Fruit fly (Drosophila melanogaster) whole organism, wandering third instar larva: Measurements from ENCODE around the gene CG10274.

Source experiments
- Abd-B ChIP-seq: fragments of >200 bp; optimal IDR thresholded peaks from 2 replicates; lab custom pipeline; 2017; ENCODE audit warnings: missing biosample characterization, missing genetic modification characterization
- CG32264 ChIP-seq: fragments of 200-800 bp; sonication (Bioruptor generic); optimal IDR thresholded peaks from 2 replicates; lab custom pipeline; 2016; ENCODE audit warnings: missing biosample characterization, missing genetic modification characterization
- CG9705 ChIP-seq: fragments of 200-800 bp; sonication (Bioruptor generic); optimal IDR thresholded peaks from 2 replicates; lab custom pipeline; 2018; ENCODE audit warnings: missing biosample characterization, mild to moderate bottlenecking, missing genetic modification characterization
- CrebA ChIP-seq: fragments of 200-800 bp; sonication (Bioruptor generic); optimal IDR thresholded peaks from 2 replicates; lab custom pipeline; 2016; ENCODE audit warnings: missing biosample characterization, mild to moderate bottlenecking, missing genetic modification characterization, borderline replicate concordance
- Dfd ChIP-seq: fragments of >200 bp; optimal IDR thresholded peaks from 2 replicates; lab custom pipeline; 2017; ENCODE audit warnings: missing biosample characterization, missing genetic modification characterization
- Dif ChIP-seq: fragments of 200-275, 200-300 bp; sonication (Bioruptor generic); optimal IDR thresholded peaks from 2 replicates; lab custom pipeline; 2018; ENCODE audit warnings: missing biosample characterization, missing genetic modification characterization; ENCODE audit not compliant: partially characterized antibody
- GATAd ChIP-seq: sonication (Bioruptor generic); optimal IDR thresholded peaks from 2 replicates; lab custom pipeline; 2016; ENCODE audit warnings: missing biosample characterization, missing genetic modification characterization
- HLH106 ChIP-seq: fragments of 200-800 bp; optimal IDR thresholded peaks from 3 replicates; lab custom pipeline; 2019; ENCODE audit warnings: missing biosample characterization, mild to moderate bottlenecking, missing genetic modification characterization, moderate library complexity
- Hnf4 ChIP-seq: fragments of 200-800 bp; sonication (Bioruptor generic); optimal IDR thresholded peaks from 2 replicates; lab custom pipeline; 2016; ENCODE audit warnings: missing biosample characterization, mild to moderate bottlenecking, missing genetic modification characterization
- Hr78 ChIP-seq: fragments of >200 bp; optimal IDR thresholded peaks from 2 replicates; lab custom pipeline; 2017; ENCODE audit warnings: missing biosample characterization, missing genetic modification characterization
- Hr83 ChIP-seq: fragments of 200-300 bp; sonication (Bioruptor generic); optimal IDR thresholded peaks from 2 replicates; lab custom pipeline; 2016; ENCODE audit warnings: missing biosample characterization, mild to moderate bottlenecking, missing genetic modification characterization, moderate library complexity; ENCODE audit not compliant: poor library complexity, severe bottlenecking
- Jra ChIP-seq: sonication (Bioruptor generic); optimal IDR thresholded peaks from 2 replicates; lab custom pipeline; 2016; ENCODE audit warnings: missing biosample characterization, missing genetic modification characterization
- Mio ChIP-seq: sonication (Bioruptor generic); optimal IDR thresholded peaks from 2 replicates; lab custom pipeline; 2016; ENCODE audit warnings: missing biosample characterization, missing genetic modification characterization
- Myc ChIP-seq: fragments of >200 bp; optimal IDR thresholded peaks from 2 replicates; lab custom pipeline; 2017
- N ChIP-seq: fragments of >200 bp; optimal IDR thresholded peaks from 2 replicates; lab custom pipeline; 2018; ENCODE audit warnings: missing biosample characterization, missing external identifiers, missing genetic modification characterization
- OdsH ChIP-seq: fragments of 200-800 bp; sonication (Bioruptor generic); optimal IDR thresholded peaks from 2 replicates; lab custom pipeline; 2016; ENCODE audit warnings: missing biosample characterization, mild to moderate bottlenecking, missing genetic modification characterization
- Rel ChIP-seq, 2 experiments: fragments of 200-800 bp; sonication (Bioruptor generic) in 1 of 2; optimal IDR thresholded peaks; 2 replicates in 1 of 2; 3 replicates in 1 of 2; lab custom pipeline; 2016 to 2019; ENCODE audit warnings: mild to moderate bottlenecking in 2 of 2, missing biosample characterization in 2 of 2, missing genetic modification characterization in 2 of 2, moderate library complexity in 1 of 2
- Sp1 ChIP-seq: fragments of 200-800 bp; sonication (Bioruptor generic); optimal IDR thresholded peaks from 3 replicates; lab custom pipeline; 2019; ENCODE audit warnings: missing biosample characterization, mild to moderate bottlenecking, missing genetic modification characterization, moderate library complexity
- Vsx2 ChIP-seq: fragments of 200-300, 225-300 bp; sonication (Bioruptor generic); optimal IDR thresholded peaks from 2 replicates; lab custom pipeline; 2018; ENCODE audit warnings: missing biosample characterization, missing genetic modification characterization; ENCODE audit not compliant: partially characterized antibody
- br ChIP-seq: fragments of 200-800 bp; sonication (Bioruptor generic); optimal IDR thresholded peaks from 2 replicates; lab custom pipeline; 2016; ENCODE audit warnings: missing biosample characterization, missing genetic modification characterization
- brk ChIP-seq: fragments of 200-800 bp; sonication (Bioruptor generic); optimal IDR thresholded peaks from 2 replicates; lab custom pipeline; 2016; ENCODE audit warnings: missing biosample characterization, mild to moderate bottlenecking, missing genetic modification characterization
- dl ChIP-seq, 2 experiments: fragments of 175-275, 200-275 bp in 1 of 2; fragments of 200-275 bp in 1 of 2; sonication (Bioruptor generic); optimal IDR thresholded peaks; lab custom pipeline; 2018; ENCODE audit warnings: mild to moderate bottlenecking in 2 of 2, missing biosample characterization in 2 of 2, missing genetic modification characterization in 2 of 2, moderate library complexity in 2 of 2; ENCODE audit not compliant: partially characterized antibody in 2 of 2, insufficient read depth in 1 of 2
- dmrt93B ChIP-seq: fragments of 200-800 bp; sonication (Bioruptor generic); optimal IDR thresholded peaks from 2 replicates; lab custom pipeline; 2018; ENCODE audit warnings: missing biosample characterization, mild to moderate bottlenecking, missing genetic modification characterization
- dsf ChIP-seq: sonication (Bioruptor generic); optimal IDR thresholded peaks from 2 replicates; lab custom pipeline; 2016; ENCODE audit warnings: missing biosample characterization, missing genetic modification characterization, borderline replicate concordance
- ey ChIP-seq: fragments of 200-800 bp; sonication (Bioruptor generic); optimal IDR thresholded peaks from 2 replicates; lab custom pipeline; 2016; ENCODE audit warnings: missing biosample characterization, missing genetic modification characterization
- foxo ChIP-seq, 2 experiments: fragments of 200-800 bp; sonication (Bioruptor generic); optimal IDR thresholded peaks; 2 replicates in 1 of 2; 3 replicates in 1 of 2; lab custom pipeline; 2016 to 2017; ENCODE audit warnings: missing biosample characterization in 2 of 2, missing genetic modification characterization in 2 of 2
- fru ChIP-seq: fragments of 200-800 bp; sonication (Bioruptor generic); optimal IDR thresholded peaks from 3 replicates; lab custom pipeline; 2016; ENCODE audit warnings: missing biosample characterization, mild to moderate bottlenecking, missing genetic modification characterization
- h ChIP-seq: fragments of 200-800 bp; sonication (Bioruptor generic); optimal IDR thresholded peaks from 3 replicates; lab custom pipeline; 2016; ENCODE audit warnings: missing biosample characterization, mild to moderate bottlenecking, missing genetic modification characterization
- jim ChIP-seq: fragments of 175-275, 200-325 bp; sonication (Bioruptor generic); optimal IDR thresholded peaks from 2 replicates; lab custom pipeline; 2016; ENCODE audit warnings: missing biosample characterization, mild to moderate bottlenecking, missing genetic modification characterization
- lola ChIP-seq: fragments of >200 bp; optimal IDR thresholded peaks from 2 replicates; lab custom pipeline; 2017; ENCODE audit warnings: missing biosample characterization, missing genetic modification characterization
- pan ChIP-seq: fragments of >200 bp; optimal IDR thresholded peaks from 2 replicates; lab custom pipeline; 2017
- psq ChIP-seq: fragments of 200-800 bp; sonication (Bioruptor generic); optimal IDR thresholded peaks from 3 replicates; lab custom pipeline; 2017; ENCODE audit warnings: missing biosample characterization, mild to moderate bottlenecking, missing genetic modification characterization, moderate library complexity
- rgr ChIP-seq: fragments of 200-800 bp; sonication (Bioruptor generic); optimal IDR thresholded peaks from 3 replicates; lab custom pipeline; 2016; ENCODE audit warnings: missing biosample characterization, mild to moderate bottlenecking, missing genetic modification characterization
- sage ChIP-seq: fragments of 200-800 bp; sonication (Bioruptor generic); optimal IDR thresholded peaks from 2 replicates; lab custom pipeline; 2016; ENCODE audit warnings: missing biosample characterization, mild to moderate bottlenecking, missing genetic modification characterization
- sv ChIP-seq: fragments of 200-800 bp; sonication (Bioruptor generic); optimal IDR thresholded peaks from 3 replicates; lab custom pipeline; 2016; ENCODE audit warnings: missing biosample characterization, missing genetic modification characterization
- tai ChIP-seq: sonication (Bioruptor generic); optimal IDR thresholded peaks from 2 replicates; lab custom pipeline; 2016; ENCODE audit warnings: missing biosample characterization, missing genetic modification characterization
- usp ChIP-seq: fragments of >200 bp; optimal IDR thresholded peaks from 2 replicates; lab custom pipeline; 2017; ENCODE audit warnings: missing biosample characterization, missing genetic modification characterization
- woc ChIP-seq: sonication (Bioruptor generic); optimal IDR thresholded peaks from 2 replicates; lab custom pipeline; 2016; ENCODE audit warnings: missing biosample characterization, mild to moderate bottlenecking, missing genetic modification characterization

Gene CG10274

DNA sequence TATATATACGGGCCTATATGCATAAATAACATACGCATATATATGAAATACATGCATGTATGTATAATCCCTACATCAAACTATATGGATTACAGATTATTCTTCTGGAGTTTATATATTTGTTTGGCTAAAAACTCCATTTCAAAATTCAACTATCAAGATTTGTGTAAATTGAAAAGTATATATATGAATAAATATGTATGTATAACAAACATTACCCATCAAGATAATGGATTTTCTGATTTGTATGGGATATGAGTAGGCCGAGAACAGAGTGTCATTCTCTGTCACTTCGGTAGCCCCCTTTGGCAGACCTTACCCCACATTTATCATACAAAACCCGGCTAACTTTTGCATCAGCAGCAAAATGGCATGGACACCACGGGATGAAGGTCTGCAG lies 18.5 kb upstream of the CG10274 start, which contains the start of gene CG8219:
Gene CG8219 (plus strand): TSS at position 301 of the 400 bp plus-strand sequence.
- TF ChIP-seq Hr83 (GFP tag; lab: Kevin White, UChicago) (no peak), psq (GFP tag; lab: Kevin White, UChicago) (no peak), OdsH (GFP tag; lab: Kevin White, UChicago) (no peak)

DNA sequence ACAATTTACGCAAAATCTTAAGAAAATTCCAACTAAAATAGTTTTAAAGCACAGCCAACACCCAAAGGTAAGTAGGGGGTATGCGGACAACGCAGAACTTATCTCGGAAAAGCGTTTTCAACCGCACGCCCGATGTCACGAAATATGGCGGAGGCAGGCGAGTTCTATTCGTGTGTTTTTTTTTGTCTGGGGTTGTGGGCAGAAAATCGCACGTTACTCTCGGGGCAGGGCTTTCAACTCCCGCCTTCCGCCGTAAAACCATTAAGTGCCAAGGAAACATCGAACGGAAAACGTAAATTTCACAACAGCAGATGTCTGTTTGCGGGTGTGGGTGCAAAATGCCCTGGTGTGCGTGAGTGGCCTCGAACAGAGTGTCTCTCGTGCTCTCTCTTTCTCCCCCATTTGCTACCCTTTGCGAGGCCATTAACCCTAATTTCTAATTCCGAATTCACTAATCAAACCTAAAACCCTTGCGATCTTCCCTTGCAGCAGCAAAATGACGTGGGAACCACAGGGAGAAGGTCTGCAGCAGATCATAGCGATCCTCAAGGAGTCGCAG lies 12.0 kb upstream of the CG10274 start:
- TF ChIP-seq Abd-B (no peak), Sp1 (no peak), dmrt93B (no peak), Jra (GFP tag; lab: Kevin White, UChicago) (no peak)

DNA sequence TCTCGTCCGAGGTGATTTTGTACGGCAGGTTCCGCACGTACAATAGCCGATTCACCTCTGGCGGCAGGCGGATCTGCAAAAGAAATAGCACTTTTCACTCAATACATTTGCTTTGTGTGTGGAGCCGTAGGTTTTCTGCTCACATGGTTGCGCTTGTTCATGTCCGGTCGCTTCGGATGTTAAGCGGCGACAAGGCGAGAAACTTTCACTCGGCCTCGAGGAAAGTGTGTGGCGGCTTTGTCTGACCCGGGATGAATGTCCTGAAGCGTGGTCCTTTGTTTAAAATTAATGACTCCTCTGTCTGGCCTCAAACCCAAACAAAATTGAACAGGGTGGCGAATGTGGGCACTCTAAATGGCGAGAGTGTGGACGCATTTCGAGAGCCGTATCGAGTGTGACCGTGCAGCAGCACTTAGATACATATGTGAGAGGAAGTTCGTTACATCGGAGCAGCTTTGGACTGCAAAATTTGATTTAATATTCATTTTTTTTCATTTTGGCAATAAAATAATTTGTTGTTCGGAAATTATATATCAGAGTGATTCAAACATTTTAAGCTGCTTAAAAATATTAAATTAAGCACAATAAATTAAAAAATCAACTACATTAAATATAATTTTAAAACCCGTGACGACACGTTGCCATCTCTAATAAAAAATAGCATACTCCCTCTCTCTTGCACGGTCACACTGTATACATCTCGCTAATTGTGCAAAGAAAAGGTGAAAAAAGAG lies 11.4 kb upstream of the CG10274 start, which contains the start of the genes Sf3b6 and Tnpo:
Gene Sf3b6 (minus strand): TSS at position 358 of the 734 bp plus-strand sequence.
Gene Tnpo (plus strand): TSS at position 659 of the 734 bp plus-strand sequence.
- peak; percentile 34 for TF ChIP-seq Hr83 (GFP tag; lab: Kevin White, UChicago)
- TF ChIP-seq CG32264 (GFP tag; lab: Kevin White, UChicago): no peak
- peak; percentile 83 for TF ChIP-seq Sp1
- TF ChIP-seq Rel (GFP tag; optimal IDR thresholded peaks at IDR 0.05; lab: Kevin White, UChicago): no peak
- TF ChIP-seq Rel (tag; optimal IDR thresholded peaks at IDR 0.05; lab: Kevin White, UChicago): peak; percentile 26
- no peak for TF ChIP-seq Hr78
- peak; percentile 83 for TF ChIP-seq psq (GFP tag; lab: Kevin White, UChicago)
- no peak for TF ChIP-seq Mio
- TF ChIP-seq HLH106 (tag; lab: Kevin White, UChicago): peak; percentile 91
- TF ChIP-seq dmrt93B: peak; percentile 84
- no peak for TF ChIP-seq br
- TF ChIP-seq fru: no peak
- TF ChIP-seq Abd-B: no peak
- TF ChIP-seq lola (GFP tag; lab: Kevin White, UChicago): no peak
- TF ChIP-seq Dif (GFP tag; lab: Kevin White, UChicago): no peak
- TF ChIP-seq Myc (lab: Kevin White, UChicago): peak; percentile 12
- no peak for TF ChIP-seq tai
- TF ChIP-seq sv (GFP tag; lab: Kevin White, UChicago): peak; percentile 78
- TF ChIP-seq usp (GFP tag; lab: Kevin White, UChicago): no peak
- no peak for TF ChIP-seq dl (GFP tag; optimal IDR thresholded peaks at IDR 0.05; lab: Kevin White, UChicago; ENCODE audit: insufficient read depth in 1 of 2, partially characterized antibody in 2 of 2)
- no peak for TF ChIP-seq jim (GFP tag; lab: Kevin White, UChicago)
- TF ChIP-seq GATAd (GFP tag; lab: Kevin White, UChicago): no peak
- peak in 1 of 2 experiments; percentile 88 for TF ChIP-seq foxo (GFP tag; optimal IDR thresholded peaks at IDR 0.05; lab: Kevin White, UChicago)
- peak; percentile 86 for TF ChIP-seq rgr (GFP tag; lab: Kevin White, UChicago)
- TF ChIP-seq ey (GFP tag; lab: Kevin White, UChicago): peak; percentile 80
- TF ChIP-seq Vsx2 (GFP tag; lab: Kevin White, UChicago): no peak
- peak; percentile 73 for TF ChIP-seq Hnf4
- no peak for TF ChIP-seq Dfd
- TF ChIP-seq OdsH (GFP tag; lab: Kevin White, UChicago): peak; percentile 80
- TF ChIP-seq brk (GFP tag; lab: Kevin White, UChicago): no peak
- peak; percentile 82 for TF ChIP-seq CG9705 (GFP tag; lab: Kevin White, UChicago)
- no peak for TF ChIP-seq CrebA (GFP tag; lab: Kevin White, UChicago)
- peak; percentile 88 for TF ChIP-seq woc (GFP tag; lab: Kevin White, UChicago)
- peak; percentile 87 for TF ChIP-seq h (GFP tag; lab: Kevin White, UChicago)
- TF ChIP-seq N: no peak
- TF ChIP-seq dsf (GFP tag; lab: Kevin White, UChicago): peak; percentile 55
- TF ChIP-seq pan (lab: Kevin White, UChicago): no peak
- TF ChIP-seq sage (GFP tag; lab: Kevin White, UChicago): no peak
- peak; percentile 54 for TF ChIP-seq Jra (GFP tag; lab: Kevin White, UChicago)
- TF ChIP-seq, all 38 proteins: peak for 18
